Fruit fly (Drosophila melanogaster): ENCODE results near the gene trio.
A peak's percentile ranks its signal among the peaks of the same experiment; 100 is the strongest.

Gene trio

dm6 chr3L:1032569-1032968, 2.1 kb downstream of the trio start (continued):
- peak; percentile 97 for TF ChIP-seq lz (GFP tag; optimal IDR thresholded peaks at IDR 0.05)
- peak; percentile 88 for TF ChIP-seq CG4318 (GFP tag; optimal IDR thresholded peaks at IDR 0.05)
- peak; percentile 98 for TF ChIP-seq cyc (GFP tag; optimal IDR thresholded peaks at IDR 0.05)
- peak; percentile 96 for TF ChIP-seq CG15336 (GFP tag; IDR thresholded peaks at IDR 0.05)
- TF ChIP-seq CG8119 (GFP tag; IDR thresholded peaks at IDR 0.05) = peak; percentile 95
- peak; percentile 97 for TF ChIP-seq pdm3 (GFP tag; optimal IDR thresholded peaks at IDR 0.05)
- peak; percentile 97 for TF ChIP-seq svp (GFP tag)
- TF ChIP-seq fkh (GFP tag; optimal IDR thresholded peaks at IDR 0.05) = no peak

- TF ChIP-seq CG6276 (GFP tag; optimal IDR thresholded peaks at IDR 0.05) (no peak), esn (GFP tag; optimal IDR thresholded peaks at IDR 0.05) (peak; percentile 44), CG6792 (GFP tag; optimal IDR thresholded peaks at IDR 0.05) (peak; percentile 19), Hr38 (GFP tag; optimal IDR thresholded peaks at IDR 0.05) (no peak), Smox (GFP tag; optimal IDR thresholded peaks at IDR 0.05) (peak; percentile 31), Eip75B (GFP tag; optimal IDR thresholded peaks at IDR 0.05) (no peak), CG6808 (GFP tag; optimal IDR thresholded peaks at IDR 0.05) (no peak), Met (GFP tag; optimal IDR thresholded peaks at IDR 0.05) (peak; percentile 33), CG31627 (GFP tag; optimal IDR thresholded peaks at IDR 0.05) (peak; percentile 29), Ets21C (GFP tag; optimal IDR thresholded peaks at IDR 0.05) (peak; percentile 2), OdsH (GFP tag; optimal IDR thresholded peaks at IDR 0.05) (peak; percentile 11), fd85E (GFP tag; optimal IDR thresholded peaks at IDR 0.05) (no peak), CG10669 (GFP tag; optimal IDR thresholded peaks at IDR 0.05) (peak; percentile 31), CG9139 (GFP tag; optimal IDR thresholded peaks at IDR 0.05) (no peak), CG8319 (GFP tag; optimal IDR thresholded peaks at IDR 0.05) (no peak), fkh (GFP tag; optimal IDR thresholded peaks at IDR 0.05) (no peak), CG1621 (tag; optimal IDR thresholded peaks at IDR 0.05) (no peak), CG3919 (GFP tag; optimal IDR thresholded peaks at IDR 0.05) (peak; percentile 34), CG4318 (GFP tag; optimal IDR thresholded peaks at IDR 0.05) (no peak), CG11902 (GFP tag; optimal IDR thresholded peaks at IDR 0.05) (peak; percentile 43), acj6 (GFP tag; optimal IDR thresholded peaks at IDR 0.05) (peak; percentile 7), CG8119 (GFP tag; IDR thresholded peaks at IDR 0.05) (no peak), svp (GFP tag) (no peak), topi (GFP tag; optimal IDR thresholded peaks at IDR 0.05) (peak; percentile 39), CG3032 (tag; optimal IDR thresholded peaks at IDR 0.05) (peak; percentile 21), CG8632 (GFP tag; optimal IDR thresholded peaks at IDR 0.05) (no peak), cyc (GFP tag; optimal IDR thresholded peaks at IDR 0.05) (peak; percentile 39), CG11294 (GFP tag; IDR thresholded peaks at IDR 0.05) (no peak), CG10631 (GFP tag; optimal IDR thresholded peaks at IDR 0.05) (peak; percentile 12), vri (GFP tag; optimal IDR thresholded peaks at IDR 0.05) (no peak), Eip93F (GFP tag; optimal IDR thresholded peaks at IDR 0.05) (no peak), lz (GFP tag; optimal IDR thresholded peaks at IDR 0.05) (peak; percentile 58), achi (GFP tag; optimal IDR thresholded peaks at IDR 0.05) (peak; percentile 17), CG34406 (GFP tag; optimal IDR thresholded peaks at IDR 0.05) (no peak), Eip78C (GFP tag) (peak; percentile 75), CG6854 (GFP tag; optimal IDR thresholded peaks at IDR 0.05) (no peak), CG15336 (GFP tag; IDR thresholded peaks at IDR 0.05) (no peak), Blimp-1 (GFP tag; optimal IDR thresholded peaks at IDR 0.05) (no peak), Sox102F (GFP tag; optimal IDR thresholded peaks at IDR 0.05) (peak; percentile 44), pdm3 (GFP tag; optimal IDR thresholded peaks at IDR 0.05) (no peak), Sox15 (GFP tag; optimal IDR thresholded peaks at IDR 0.05) (peak; percentile 3), Hr4 (GFP tag; optimal IDR thresholded peaks at IDR 0.05) (no peak), Sox14 (GFP tag; optimal IDR thresholded peaks at IDR 0.05) (no peak), CG7368 (GFP tag; optimal IDR thresholded peaks at IDR 0.05) (no peak), Lpt (GFP tag; optimal IDR thresholded peaks at IDR 0.05) (no peak), net (GFP tag; optimal IDR thresholded peaks at IDR 0.05) (no peak), Hr39 (GFP tag; optimal IDR thresholded peaks at IDR 0.05) (peak; percentile 45), dsx (GFP tag; optimal IDR thresholded peaks at IDR 0.05; ENCODE audit: poor library complexity, severe bottlenecking) (no peak), Ets96B (tag; optimal IDR thresholded peaks at IDR 0.05) (no peak), CG11762 (GFP tag; optimal IDR thresholded peaks at IDR 0.05; ENCODE audit: insufficient read depth) (no peak)
Measured at dm6 chr3L:1031716-1032115, 3.0 kb downstream of the trio start.

All from whole organism, prepupa.